Fruit fly (Drosophila melanogaster) whole organism, embryonic: ENCODE data around the gene CG2854.
A peak's percentile ranks its signal among the peaks of the same experiment; 100 is the strongest.

Source experiments
- Bdp1 ChIP-seq: fragments of 200-800 bp; sonication (Bioruptor generic); optimal IDR thresholded peaks from 3 replicates; lab custom pipeline; 2016; ENCODE audit warnings: missing biosample characterization, missing genetic modification characterization
- CG12659 ChIP-seq: fragments of 200-800 bp; sonication (Bioruptor generic); optimal IDR thresholded peaks from 3 replicates; lab custom pipeline; 2017; ENCODE audit warnings: mild to moderate bottlenecking, missing biosample characterization, missing genetic modification reagents, missing genetic modification characterization
- CG12769 ChIP-seq: fragments of 200-800 bp; sonication (Bioruptor generic); optimal IDR thresholded peaks from 2 replicates; lab custom pipeline; 2019; ENCODE audit warnings: missing biosample characterization, mild to moderate bottlenecking, missing genetic modification characterization, moderate library complexity
- CG13424 ChIP-seq: fragments of 200-800 bp; sonication (Bioruptor generic); optimal IDR thresholded peaks from 2 replicates; lab custom pipeline; 2019; ENCODE audit warnings: missing biosample characterization, mild to moderate bottlenecking, missing genetic modification characterization, moderate library complexity
- CG14441 ChIP-seq: fragments of 200-800 bp; sonication (Bioruptor generic); IDR thresholded peaks from 2 replicates; pipeline ENCODE4 v1.3.6; 2022; ENCODE audit warnings: missing biosample characterization, missing genetic modification characterization
- CG1529 ChIP-seq: fragments of 200-800 bp; sonication (Bioruptor generic); optimal IDR thresholded peaks from 3 replicates; lab custom pipeline; 2018; ENCODE audit warnings: missing biosample characterization, missing genetic modification characterization
- CG17912 ChIP-seq: fragments of 200-800 bp; sonication (Bioruptor generic); optimal IDR thresholded peaks from 2 replicates; lab custom pipeline; 2018; ENCODE audit warnings: missing biosample characterization, mild to moderate bottlenecking, missing genetic modification characterization
- CG2199 ChIP-seq: fragments of 200-800 bp; sonication (Bioruptor generic); IDR thresholded peaks from 3 replicates; pipeline ENCODE4 v1.3.6; 2022; ENCODE audit warnings: missing biosample characterization, missing genetic modification characterization
- CG2712 ChIP-seq: fragments of 200-800 bp; optimal IDR thresholded peaks from 3 replicates; lab custom pipeline; 2019; ENCODE audit warnings: missing biosample characterization, mild to moderate bottlenecking, missing genetic modification characterization, moderate library complexity
- CG3163 ChIP-seq: fragments of 200-800 bp; sonication (Bioruptor generic); optimal IDR thresholded peaks from 3 replicates; lab custom pipeline; 2016; ENCODE audit warnings: missing biosample characterization, missing genetic modification characterization
- CG32767 ChIP-seq: fragments of 200-800 bp; sonication (Bioruptor generic); IDR thresholded peaks from 2 replicates; pipeline ENCODE4 v1.3.6; 2022; ENCODE audit warnings: missing biosample characterization, missing genetic modification characterization
- CG33213 ChIP-seq: fragments of 200-800 bp; sonication (Bioruptor generic); optimal IDR thresholded peaks from 3 replicates; lab custom pipeline; 2016; ENCODE audit warnings: missing biosample characterization, missing genetic modification characterization
- CG3407 ChIP-seq: fragments of 200-800 bp; sonication (Bioruptor generic); optimal IDR thresholded peaks from 2 replicates; lab custom pipeline; 2018; ENCODE audit warnings: missing biosample characterization, mild to moderate bottlenecking, missing genetic modification characterization
- CG3995 ChIP-seq: fragments of 200-800 bp; sonication (Bioruptor generic); optimal IDR thresholded peaks from 3 replicates; lab custom pipeline; 2016; ENCODE audit warnings: missing biosample characterization, missing genetic modification characterization
- CG4730 ChIP-seq: fragments of 200-800 bp; sonication (Bioruptor generic); IDR thresholded peaks from 2 replicates; pipeline ENCODE4 v1.3.6; 2022; ENCODE audit warnings: missing biosample characterization, missing genetic modification characterization
- CG7745 ChIP-seq: fragments of 200-800 bp; sonication (Bioruptor generic); optimal IDR thresholded peaks from 2 replicates; lab custom pipeline; 2018; ENCODE audit warnings: missing biosample characterization, mild to moderate bottlenecking, missing genetic modification characterization, moderate library complexity
- CG8478 ChIP-seq: fragments of >200 bp; optimal IDR thresholded peaks from 2 replicates; lab custom pipeline; 2018
- CG9215 ChIP-seq: fragments of 200-800 bp; sonication (Bioruptor generic); IDR thresholded peaks from 2 replicates; pipeline ENCODE4 v1.3.6; 2022; ENCODE audit warnings: missing biosample characterization, missing genetic modification characterization
- CG9609 ChIP-seq: fragments of 200-800 bp; sonication (Bioruptor generic); optimal IDR thresholded peaks from 3 replicates; lab custom pipeline; 2016; ENCODE audit warnings: missing biosample characterization, missing genetic modification characterization
- CoRest ChIP-seq: fragments of 200-800 bp; sonication (Bioruptor generic); optimal IDR thresholded peaks from 3 replicates; lab custom pipeline; 2018; ENCODE audit warnings: missing biosample characterization, mild to moderate bottlenecking, missing genetic modification characterization, moderate library complexity
- Dfd ChIP-seq, 2 experiments: fragments of >200 bp; optimal IDR thresholded peaks; 2 replicates each; lab custom pipeline; 2017; ENCODE audit warnings: missing biosample characterization in 2 of 2, missing genetic modification characterization in 2 of 2
- Eip74EF ChIP-seq, 2 experiments: fragments of 200-800 bp in 1 of 2; fragments of >200 bp in 1 of 2; sonication (Bioruptor generic) in 1 of 2; optimal IDR thresholded peaks; 2 replicates each; lab custom pipeline; 2017 to 2019; ENCODE audit warnings: missing biosample characterization in 2 of 2, missing genetic modification characterization in 2 of 2, mild to moderate bottlenecking in 1 of 2, moderate library complexity in 1 of 2
- Elba2 ChIP-seq: fragments of 200-800 bp; sonication (Bioruptor generic); optimal IDR thresholded peaks from 3 replicates; lab custom pipeline; 2016; ENCODE audit warnings: missing biosample characterization, missing genetic modification characterization
- H15 ChIP-seq: fragments of 200-800 bp; sonication (Bioruptor generic); IDR thresholded peaks from 3 replicates; pipeline ENCODE4 v1.3.6; 2022; ENCODE audit warnings: missing biosample characterization, missing genetic modification characterization
- HHEX ChIP-seq: fragments of 200-800 bp; sonication (Bioruptor generic); optimal IDR thresholded peaks from 3 replicates; lab custom pipeline; 2017; ENCODE audit warnings: missing biosample characterization, mild to moderate bottlenecking, missing genetic modification characterization, missing genetic modification reagents
- NK7.1 ChIP-seq: fragments of 200-800 bp; sonication (Bioruptor generic); optimal IDR thresholded peaks from 3 replicates; lab custom pipeline; 2016; ENCODE audit warnings: missing biosample characterization, missing genetic modification characterization
- Six4 ChIP-seq: fragments of 200-800 bp; sonication (Bioruptor generic); optimal IDR thresholded peaks from 2 replicates; lab custom pipeline; 2016; ENCODE audit warnings: missing biosample characterization, missing genetic modification characterization
- TFAM ChIP-seq: fragments of 200-800 bp; sonication (Bioruptor generic); optimal IDR thresholded peaks from 2 replicates; lab custom pipeline; 2017; ENCODE audit warnings: missing biosample characterization, missing genetic modification characterization, inconsistent platforms
- cwo ChIP-seq: fragments of 200-800 bp; sonication (Bioruptor generic); optimal IDR thresholded peaks from 3 replicates; lab custom pipeline; 2017; ENCODE audit warnings: missing biosample characterization, missing genetic modification characterization, mild to moderate bottlenecking, moderate library complexity, missing genetic modification reagents
- dmrt99B ChIP-seq: fragments of 200-800 bp; sonication (Bioruptor generic); optimal IDR thresholded peaks from 2 replicates; lab custom pipeline; 2018; ENCODE audit warnings: missing biosample characterization, mild to moderate bottlenecking, missing genetic modification characterization, moderate library complexity
- dysf ChIP-seq: fragments of 200-800 bp; sonication (Bioruptor generic); IDR thresholded peaks from 3 replicates; pipeline ENCODE4 v1.3.6; 2022; ENCODE audit warnings: missing biosample characterization, missing genetic modification characterization
- fd102C ChIP-seq: fragments of 200-800 bp; sonication (Bioruptor generic); optimal IDR thresholded peaks from 2 replicates; lab custom pipeline; 2018; ENCODE audit warnings: missing biosample characterization, mild to moderate bottlenecking, missing genetic modification characterization, moderate library complexity
- insv ChIP-seq, 2 experiments: fragments of 200-800 bp; sonication (Bioruptor generic); optimal IDR thresholded peaks; 3 replicates each; lab custom pipeline; 2016 to 2018; ENCODE audit warnings: missing biosample characterization in 2 of 2, missing genetic modification characterization in 2 of 2
- ken ChIP-seq: fragments of 200-800 bp; sonication (Bioruptor generic); IDR thresholded peaks from 3 replicates; pipeline ENCODE4 v1.3.6; 2022; ENCODE audit warnings: missing biosample characterization, missing genetic modification characterization
- lab ChIP-seq: fragments of 200-800 bp; sonication (Bioruptor generic); optimal IDR thresholded peaks from 3 replicates; lab custom pipeline; 2017; ENCODE audit warnings: missing biosample characterization, missing genetic modification characterization, mild to moderate bottlenecking, moderate library complexity, missing genetic modification reagents
- nom ChIP-seq: fragments of 200-800 bp; sonication (Bioruptor generic); optimal IDR thresholded peaks from 2 replicates; lab custom pipeline; 2017; ENCODE audit warnings: missing biosample characterization, missing genetic modification characterization, mild to moderate bottlenecking, moderate library complexity, missing genetic modification reagents
- p53 ChIP-seq: fragments of 200-800 bp; sonication (Bioruptor generic); optimal IDR thresholded peaks from 2 replicates; lab custom pipeline; 2016; ENCODE audit warnings: missing biosample characterization, missing genetic modification characterization
- pan ChIP-seq, 4 experiments: fragments of >200 bp in 3 of 4; fragments of 200-800 bp in 1 of 4; sonication (Bioruptor generic) in 1 of 4; optimal IDR thresholded peaks in 3 of 4; IDR thresholded peaks in 1 of 4; 2 replicates each; pipeline versions ENCODE4 v1.3.6 to Lab custom; 2017 to 2022; ENCODE audit warnings: missing biosample characterization in 2 of 4, missing genetic modification characterization in 2 of 4, mixed read lengths in 1 of 4
- pb ChIP-seq: fragments of 200-800 bp; sonication (Bioruptor generic); optimal IDR thresholded peaks from 3 replicates; lab custom pipeline; 2016; ENCODE audit warnings: missing biosample characterization, missing genetic modification characterization
- pho ChIP-seq: fragments of 200-800 bp; sonication (Bioruptor generic); optimal IDR thresholded peaks from 2 replicates; lab custom pipeline; 2016; ENCODE audit warnings: missing biosample characterization, missing genetic modification characterization
- pnt ChIP-seq: fragments of 200-800 bp; sonication (Bioruptor generic); optimal IDR thresholded peaks from 3 replicates; lab custom pipeline; 2016; ENCODE audit warnings: missing biosample characterization, missing genetic modification characterization
- pum ChIP-seq: fragments of 200-800 bp; sonication (Bioruptor generic); optimal IDR thresholded peaks from 2 replicates; lab custom pipeline; 2016; ENCODE audit warnings: missing biosample characterization, missing genetic modification characterization
- ranshi ChIP-seq: fragments of 200-800 bp; sonication (Bioruptor generic); IDR thresholded peaks from 2 replicates; pipeline ENCODE4 v1.3.6; 2022; ENCODE audit warnings: missing biosample characterization, missing genetic modification characterization
- sens ChIP-seq: fragments of 200-800 bp; sonication (Bioruptor generic); peaks from one replicate; lab custom pipeline; 2016; ENCODE audit warnings: missing biosample characterization, missing genetic modification characterization
- sens-2 ChIP-seq: fragments of 200-800 bp; sonication (Bioruptor generic); IDR thresholded peaks from 2 replicates; pipeline ENCODE4 v1.3.6; 2022; ENCODE audit warnings: missing biosample characterization, missing genetic modification characterization
- sisA ChIP-seq: fragments of 200-800 bp; sonication (Bioruptor generic); IDR thresholded peaks from 2 replicates; pipeline ENCODE4 v1.3.6; 2022; ENCODE audit warnings: missing biosample characterization, missing genetic modification characterization
- sr ChIP-seq: fragments of 200-800 bp; sonication (Bioruptor generic); IDR thresholded peaks from 3 replicates; pipeline ENCODE4 v1.3.6; 2022; ENCODE audit warnings: missing biosample characterization, missing genetic modification characterization
- tgo ChIP-seq: fragments of 200-800 bp; sonication (Bioruptor generic); IDR thresholded peaks from 3 replicates; pipeline ENCODE4 v1.3.6; 2022; ENCODE audit warnings: missing biosample characterization, missing genetic modification characterization
- ttk ChIP-seq: fragments of 200-800 bp; sonication (Bioruptor generic); IDR thresholded peaks from 2 replicates; pipeline ENCODE4 v2.1.2; 2022; ENCODE audit warnings: missing biosample characterization, missing genetic modification characterization
- vvl ChIP-seq: fragments of 200-800 bp; sonication (Bioruptor generic); IDR thresholded peaks from 2 replicates; pipeline ENCODE4 v1.3.6; 2022; ENCODE audit warnings: missing biosample characterization, missing genetic modification characterization
- zf30C ChIP-seq: fragments of 200-800 bp; sonication (Bioruptor generic); optimal IDR thresholded peaks from 3 replicates; lab custom pipeline; 2018; ENCODE audit warnings: missing biosample characterization, mild to moderate bottlenecking, missing genetic modification characterization

CG2854 gene

dm6 chrX:2301069-2301508 is 25.8 kb upstream of the CG2854 start (continued):
- no peak for TF ChIP-seq CG33213 (GFP tag; lab: Kevin White, UChicago)
- peak; percentile 38; the same call in 1 of the 2 replicates for TF ChIP-seq sisA
- TF ChIP-seq dysf (GFP tag; lab: Robert Waterston, UW) = peak; percentile 66; the same call in 2 of the 3 replicates
- no peak for TF ChIP-seq pho (GFP tag; lab: Kevin White, UChicago)
- no peak for TF ChIP-seq insv (GFP tag; optimal IDR thresholded peaks at IDR 0.05; lab: Kevin White, UChicago)
- peak; percentile 62 for TF ChIP-seq CoRest
- no peak for TF ChIP-seq Elba2
- TF ChIP-seq CG7745 (tag; lab: Kevin White, UChicago) = no peak
- TF ChIP-seq nom = peak; percentile 40
- TF ChIP-seq pnt (GFP tag; lab: Kevin White, UChicago) = no peak
- peak; percentile 50; the same call in 2 of the 3 replicates for TF ChIP-seq tgo (GFP tag; lab: Robert Waterston, UW)
- TF ChIP-seq CG12769 (tag; lab: Kevin White, UChicago) = peak; percentile 80
- TF ChIP-seq CG4730 = peak; percentile 47
- TF ChIP-seq CG3407 = no peak
- peak; percentile 19; the same call in 1 of the 2 replicates for TF ChIP-seq sens-2 (GFP tag; lab: Robert Waterston, UW)
- TF ChIP-seq CG9215 (GFP tag; lab: Robert Waterston, UW) = peak; percentile 62
- no peak for TF ChIP-seq fd102C
- TF ChIP-seq CG1529 (GFP tag; lab: Kevin White, UChicago) = no peak
- TF ChIP-seq pb = no peak
- peak; percentile 5; the same call in 1 of the 3 replicates for TF ChIP-seq sr (GFP tag; lab: Robert Waterston, UW)
- peak; percentile 83 for TF ChIP-seq CG3163 (GFP tag; lab: Kevin White, UChicago)
- peak; percentile 42 for TF ChIP-seq vvl
- no peak for TF ChIP-seq pan (optimal IDR thresholded peaks at IDR 0.05; lab: Kevin White, UChicago)
- peak in 1 of 2 experiments; percentile 57 for TF ChIP-seq pan (GFP tag; optimal IDR thresholded peaks at IDR 0.05 in 1 of 2, IDR thresholded peaks at IDR 0.05 in 1 of 2)
- TF ChIP-seq CG14441 (GFP tag; lab: Robert Waterston, UW) = peak; percentile 65
- TF ChIP-seq Six4 = peak; percentile 18
- TF ChIP-seq NK7.1 (GFP tag; lab: Kevin White, UChicago) = no peak
- TF ChIP-seq CG2712 (tag; lab: Kevin White, UChicago) = peak; percentile 11
- TF ChIP-seq CG32767 (GFP tag; lab: Robert Waterston, UW) = no peak
- no peak for TF ChIP-seq CG8478 (lab: Kevin White, UChicago)
- TF ChIP-seq CG3995 (GFP tag; lab: Kevin White, UChicago) = peak; percentile 37
- TF ChIP-seq lab (GFP tag; lab: Kevin White, UChicago) = peak; percentile 61
- peak; percentile 59 for TF ChIP-seq cwo (GFP tag; lab: Kevin White, UChicago)
- TF ChIP-seq CG9609 (GFP tag; lab: Kevin White, UChicago) = no peak
- peak; percentile 31 for TF ChIP-seq zf30C (GFP tag; lab: Kevin White, UChicago)
- TF ChIP-seq HHEX (GFP tag; lab: Kevin White, UChicago) = peak; percentile 66
- TF ChIP-seq TFAM = no peak
- no peak for TF ChIP-seq Bdp1 (GFP tag; lab: Kevin White, UChicago)
- no peak for TF ChIP-seq CG12659 (GFP tag; lab: Kevin White, UChicago)
- no peak for TF ChIP-seq CG17912 (GFP tag; lab: Kevin White, UChicago)
- TF ChIP-seq ken (GFP tag; lab: Robert Waterston, UW) = no peak
- TF ChIP-seq pum (GFP tag; lab: Kevin White, UChicago) = no peak
- TF ChIP-seq Eip74EF (GFP tag; optimal IDR thresholded peaks at IDR 0.05; lab: Kevin White, UChicago) = no peak
- TF ChIP-seq dmrt99B = peak; percentile 34
- TF ChIP-seq H15 (GFP tag; lab: Robert Waterston, UW) = 0 out of 3 replicates have a peak, but pooled peaks have one; percentile 13
- peak; percentile 35 for TF ChIP-seq CG13424 (tag; lab: Kevin White, UChicago)
- no peak for TF ChIP-seq p53 (GFP tag; lab: Kevin White, UChicago)
- TF ChIP-seq Dfd (GFP tag; optimal IDR thresholded peaks at IDR 0.05; lab: Kevin White, UChicago) = no peak
- TF ChIP-seq CG2199 (GFP tag; lab: Robert Waterston, UW) = no peak; the same call in 2 of the 3 replicates
- TF ChIP-seq sens (GFP tag; lab: Kevin White, UChicago) = no peak
- TF ChIP-seq ttk = 0 out of 2 replicates have a peak, but pooled peaks have one; percentile 7
- 0 out of 2 replicates have a peak, but pooled peaks have one; percentile 12 for TF ChIP-seq ranshi (GFP tag; lab: Robert Waterston, UW)
